Fruit fly (Drosophila melanogaster) whole organism, pupa: ENCODE results near the gene Iru.

Source experiments
- CG12605 ChIP-seq: fragments of 200-800 bp; sonication (Bioruptor generic); IDR thresholded peaks from 2 replicates; pipeline ENCODE4 v1.3.6; 2022; ENCODE audit warnings: missing biosample characterization, missing genetic modification characterization
- CG14655 ChIP-seq: fragments of 200-800 bp; sonication (Bioruptor generic); optimal IDR thresholded peaks from 3 replicates; lab custom pipeline; 2017; ENCODE audit warnings: mild to moderate bottlenecking, missing biosample characterization, missing genetic modification reagents, missing genetic modification characterization
- CG15710 ChIP-seq: fragments of 200-800 bp; sonication (Bioruptor generic); optimal IDR thresholded peaks from 2 replicates; lab custom pipeline; 2018; ENCODE audit warnings: missing biosample characterization, mild to moderate bottlenecking, missing genetic modification characterization, moderate library complexity
- CG32121 ChIP-seq: fragments of 200-800 bp; sonication (Bioruptor generic); IDR thresholded peaks from 2 replicates; pipeline ENCODE4 v1.3.6; 2022; ENCODE audit warnings: missing biosample characterization, missing genetic modification characterization
- CG4496 ChIP-seq: fragments of 200-800 bp; sonication (Bioruptor generic); IDR thresholded peaks from 3 replicates; pipeline ENCODE4 v1.3.6; 2022; ENCODE audit warnings: missing biosample characterization, missing genetic modification characterization
- CG8301 ChIP-seq: fragments of 200-800 bp; sonication (Bioruptor generic); optimal IDR thresholded peaks from 2 replicates; lab custom pipeline; 2018; ENCODE audit warnings: missing biosample characterization, mild to moderate bottlenecking, missing genetic modification characterization
- EcR ChIP-seq: fragments of 200-800 bp; sonication (Bioruptor generic); optimal IDR thresholded peaks from 3 replicates; lab custom pipeline; 2019; ENCODE audit warnings: missing biosample characterization, missing genetic modification characterization, mild to moderate bottlenecking, moderate library complexity, missing genetic modification reagents

DNA sequence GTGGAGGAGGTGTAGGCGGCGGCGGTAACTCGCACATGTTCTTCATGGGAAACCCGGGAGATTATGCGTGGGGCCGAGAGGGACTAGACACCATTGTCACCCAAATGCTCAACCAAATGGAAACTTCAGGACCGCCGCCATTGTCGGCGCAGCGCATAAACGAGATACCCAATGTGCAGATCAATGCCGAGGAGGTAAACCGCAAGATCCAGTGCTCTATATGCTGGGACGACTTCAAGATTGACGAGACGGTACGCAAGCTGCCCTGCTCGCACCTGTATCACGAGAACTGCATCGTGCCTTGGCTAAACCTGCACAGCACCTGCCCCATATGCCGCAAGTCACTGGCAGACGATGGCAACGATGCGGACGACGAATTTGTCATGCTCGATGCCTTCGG is 1.0 kb downstream of the Iru start:
- TF ChIP-seq CG4496 (no peak), CG32121 (no peak), CG8301 (tag; lab: Kevin White, UChicago) (no peak), EcR (GFP tag; lab: Kevin White, UChicago) (no peak), CG14655 (GFP tag; lab: Kevin White, UChicago) (no peak), CG12605 (no peak), CG15710 (no peak)
